Worm (Caenorhabditis elegans) whole organism, late embryonic: ENCODE results near the gene D1014.4.

Experiments
- K02D7.2 ChIP-seq: sonication (generic microtip); optimal IDR thresholded peaks from 2 replicates; lab custom pipeline; 2017; ENCODE audit warnings: mild to moderate bottlenecking, missing genetic modification characterization, missing compliant biosample characterization
- T23F11.4 ChIP-seq: fragments of 200-800 bp; sonication (Bioruptor generic); optimal IDR thresholded peaks from 2 replicates; lab custom pipeline; 2018; ENCODE audit warnings: mild to moderate bottlenecking, missing genetic modification characterization, missing compliant biosample characterization
- Y22D7AL.16 ChIP-seq: sonication (generic microtip); optimal IDR thresholded peaks from 2 replicates; lab custom pipeline; 2016; ENCODE audit warnings: missing genetic modification characterization, missing compliant biosample characterization
- ama-1 ChIP-seq: fragments of 150-350 bp; optimal IDR thresholded peaks from 2 replicates; lab custom pipeline; 2014
- ceh-14 ChIP-seq: sonication (generic microtip); optimal IDR thresholded peaks from 2 replicates; lab custom pipeline; 2016; ENCODE audit warnings: missing genotype, missing genetic modification characterization, missing compliant biosample characterization
- ceh-18 ChIP-seq: sonication (generic microtip); optimal IDR thresholded peaks from 2 replicates; lab custom pipeline; 2016; ENCODE audit warnings: missing genetic modification characterization, missing compliant biosample characterization
- ceh-2 ChIP-seq: sonication (generic microtip); optimal IDR thresholded peaks from 2 replicates; lab custom pipeline; 2016; ENCODE audit warnings: missing genotype, missing genetic modification characterization, missing compliant biosample characterization
- ceh-22 ChIP-seq: sonication (generic microtip); optimal IDR thresholded peaks from 2 replicates; lab custom pipeline; 2017; ENCODE audit warnings: missing biosample characterization, missing genetic modification characterization
- ceh-24 ChIP-seq: sonication (generic microtip); optimal IDR thresholded peaks from 2 replicates; lab custom pipeline; 2016; ENCODE audit warnings: mild to moderate bottlenecking, missing genetic modification characterization, missing compliant biosample characterization
- ceh-30 ChIP-seq: fragments of 150-350 bp; optimal IDR thresholded peaks from 2 replicates; lab custom pipeline; 2014; ENCODE audit warnings: missing biosample characterization, missing genetic modification characterization
- ceh-31 ChIP-seq: sonication (generic microtip); optimal IDR thresholded peaks from 2 replicates; lab custom pipeline; 2016; ENCODE audit warnings: missing genetic modification characterization, missing compliant biosample characterization
- ceh-6 ChIP-seq: fragments of 200-800 bp; sonication (Bioruptor generic); optimal IDR thresholded peaks from 2 replicates; lab custom pipeline; 2018; ENCODE audit warnings: mild to moderate bottlenecking, missing genetic modification characterization, missing compliant biosample characterization
- ceh-9 ChIP-seq: sonication (generic microtip); optimal IDR thresholded peaks from 2 replicates; lab custom pipeline; 2016; ENCODE audit warnings: mild to moderate bottlenecking, missing genetic modification characterization, inconsistent platforms, missing compliant biosample characterization
- dmd-4 ChIP-seq: sonication (generic microtip); optimal IDR thresholded peaks from 2 replicates; lab custom pipeline; 2016; ENCODE audit warnings: borderline replicate concordance, missing genetic modification characterization, missing compliant biosample characterization
- dve-1 ChIP-seq: sonication (generic microtip); optimal IDR thresholded peaks from 2 replicates; lab custom pipeline; 2017; ENCODE audit warnings: antibody characterized with exemption, mild to moderate bottlenecking, missing genetic modification characterization, missing compliant biosample characterization
- elt-2 ChIP-seq: sonication (generic microtip); optimal IDR thresholded peaks from 2 replicates; lab custom pipeline; 2016; ENCODE audit warnings: missing genetic modification reagents, missing genetic modification characterization, missing compliant biosample characterization
- ets-4 ChIP-seq: sonication (generic microtip); optimal IDR thresholded peaks from 2 replicates; lab custom pipeline; 2016; ENCODE audit warnings: missing genetic modification characterization, missing compliant biosample characterization
- eyg-1 ChIP-seq: sonication (generic microtip); optimal IDR thresholded peaks from 2 replicates; lab custom pipeline; 2016; ENCODE audit warnings: missing genotype, missing genetic modification characterization, missing compliant biosample characterization
- fax-1 ChIP-seq: sonication (generic microtip); optimal IDR thresholded peaks from 2 replicates; lab custom pipeline; 2016; ENCODE audit warnings: missing genotype, missing genetic modification characterization, missing compliant biosample characterization
- fkh-10 ChIP-seq: fragments of 150-350 bp; optimal IDR thresholded peaks from 2 replicates; lab custom pipeline; 2014; ENCODE audit warnings: missing biosample characterization, missing genetic modification reagents, missing genetic modification characterization
- fkh-6 ChIP-seq: sonication (generic microtip); optimal IDR thresholded peaks from 2 replicates; lab custom pipeline; 2016; ENCODE audit warnings: missing genetic modification characterization, missing compliant biosample characterization
- hlh-13 ChIP-seq: fragments of 200-800 bp; sonication (Bioruptor generic); optimal IDR thresholded peaks from 2 replicates; lab custom pipeline; 2018; ENCODE audit warnings: mild to moderate bottlenecking, missing genetic modification characterization, missing compliant biosample characterization
- hlh-30 ChIP-seq: sonication (generic microtip); optimal IDR thresholded peaks from 2 replicates; lab custom pipeline; 2017; ENCODE audit warnings: antibody characterized with exemption, missing genetic modification characterization, missing compliant biosample characterization; ENCODE audit not compliant: insufficient read depth
- hlh-6 ChIP-seq: sonication (generic microtip); optimal IDR thresholded peaks from 2 replicates; lab custom pipeline; 2016; ENCODE audit warnings: missing genotype, missing genetic modification characterization, missing compliant biosample characterization
- hlh-8 ChIP-seq: sonication (generic microtip); optimal IDR thresholded peaks from 2 replicates; lab custom pipeline; 2016; ENCODE audit warnings: missing genotype, missing genetic modification characterization, missing compliant biosample characterization
- lim-6 ChIP-seq: sonication (generic microtip); optimal IDR thresholded peaks from 2 replicates; lab custom pipeline; 2016; ENCODE audit warnings: missing genetic modification characterization, missing compliant biosample characterization
- madf-2 ChIP-seq: sonication (generic microtip); optimal IDR thresholded peaks from 2 replicates; lab custom pipeline; 2017; ENCODE audit warnings: missing genetic modification characterization, missing compliant biosample characterization
- mec-3 ChIP-seq: sonication (generic microtip); optimal IDR thresholded peaks from 2 replicates; lab custom pipeline; 2016; ENCODE audit warnings: borderline replicate concordance, missing genetic modification characterization, missing compliant biosample characterization
- odd-2 ChIP-seq: sonication (generic microtip); optimal IDR thresholded peaks from 2 replicates; lab custom pipeline; 2017; ENCODE audit warnings: antibody characterized with exemption, mild to moderate bottlenecking, missing genetic modification characterization, missing compliant biosample characterization
- pag-3 ChIP-seq: sonication (generic microtip); optimal IDR thresholded peaks from 2 replicates; lab custom pipeline; 2016; ENCODE audit warnings: missing compliant biosample characterization, missing genetic modification characterization, borderline replicate concordance
- pat-9 ChIP-seq: fragments of 200-800 bp; sonication (Bioruptor generic); optimal IDR thresholded peaks from 2 replicates; lab custom pipeline; 2018; ENCODE audit warnings: mild to moderate bottlenecking, missing genetic modification characterization, moderate library complexity, missing compliant biosample characterization
- pax-1 ChIP-seq: fragments of 150-350 bp; optimal IDR thresholded peaks from 2 replicates; lab custom pipeline; 2014; ENCODE audit warnings: missing biosample characterization, missing genetic modification characterization
- pha-2 ChIP-seq: sonication (generic microtip); optimal IDR thresholded peaks from 2 replicates; lab custom pipeline; 2017; ENCODE audit warnings: mild to moderate bottlenecking, missing genetic modification characterization, missing compliant biosample characterization
- pha-4 ChIP-seq: fragments of 150-350 bp; optimal IDR thresholded peaks from 2 replicates; lab custom pipeline; 2018; ENCODE audit warnings: missing biosample characterization, missing genetic modification reagents, missing genetic modification characterization
- pros-1 ChIP-seq: fragments of 150-350 bp; optimal IDR thresholded peaks from 2 replicates; lab custom pipeline; 2014; ENCODE audit warnings: missing biosample characterization, missing genetic modification reagents, missing genetic modification characterization
- rnt-1 ChIP-seq: sonication (generic microtip); optimal IDR thresholded peaks from 2 replicates; lab custom pipeline; 2016; ENCODE audit warnings: missing genetic modification characterization, missing compliant biosample characterization
- sdc-2 ChIP-seq: sonication (generic microtip); optimal IDR thresholded peaks from 2 replicates; lab custom pipeline; 2016; ENCODE audit warnings: missing genotype, missing genetic modification characterization, missing compliant biosample characterization
- sox-2 ChIP-seq: fragments of 200-800 bp; sonication (Bioruptor generic); IDR thresholded peaks from 2 replicates; pipeline ENCODE4 v1.3.6; 2022; ENCODE audit warnings: missing genetic modification reagents, missing genetic modification characterization, missing compliant biosample characterization
- syd-9 ChIP-seq: sonication (generic microtip); optimal IDR thresholded peaks from 2 replicates; lab custom pipeline; 2016; ENCODE audit warnings: mild to moderate bottlenecking, missing genetic modification characterization, moderate library complexity, missing compliant biosample characterization
- ttx-3 ChIP-seq: sonication (generic microtip); optimal IDR thresholded peaks from 2 replicates; lab custom pipeline; 2016; ENCODE audit warnings: missing genetic modification reagents, missing genetic modification characterization, missing compliant biosample characterization
- unc-3 ChIP-seq, 2 experiments: fragments of 200-800 bp in 1 of 2; sonication (Bioruptor generic) in 1 of 2; sonication (generic microtip) in 1 of 2; conservative IDR thresholded peaks in 1 of 2; optimal IDR thresholded peaks in 1 of 2; 2 replicates each; pipeline versions ENCODE4 v1.3.6 to Lab custom; 2016 to 2022; ENCODE audit warnings: missing compliant biosample characterization in 2 of 2, missing genetic modification characterization in 2 of 2, missing genetic modification reagents in 1 of 2
- unc-86 ChIP-seq: sonication (generic microtip); optimal IDR thresholded peaks from 2 replicates; lab custom pipeline; 2016; ENCODE audit warnings: missing genetic modification characterization, missing compliant biosample characterization
- ztf-16 ChIP-seq: sonication (generic microtip); optimal IDR thresholded peaks from 2 replicates; lab custom pipeline; 2017; ENCODE audit warnings: missing genetic modification characterization, missing compliant biosample characterization

Gene D1014.4

ce11 chrV:8098239-8098638 is 34.8 kb upstream of the D1014.4 start, which contains the start of gene str-145:
Gene str-145 (minus strand): TSS chrV:8098339.
- TF ChIP-seq hlh-6 (tag; lab: Kevin White, UChicago), result no peak
- no peak for TF ChIP-seq lim-6
- no peak for TF ChIP-seq syd-9 (tag; lab: Kevin White, UChicago)
- TF ChIP-seq ceh-22 (tag; lab: Kevin White, UChicago), result no peak
- TF ChIP-seq hlh-30 (tag; lab: Kevin White, UChicago), result no peak
- TF ChIP-seq elt-2 (tag; lab: Kevin White, UChicago), result no peak
- no peak for TF ChIP-seq ceh-31
- TF ChIP-seq pha-4, result no peak
- TF ChIP-seq madf-2 (tag; lab: Kevin White, UChicago), result no peak
- TF ChIP-seq unc-86 (tag; lab: Kevin White, UChicago), result no peak
- TF ChIP-seq pros-1, result no peak
- no peak for TF ChIP-seq ama-1 (lab: Kevin White, UChicago)
- TF ChIP-seq ceh-30, result no peak
- TF ChIP-seq ceh-2 (tag; lab: Kevin White, UChicago), result no peak
- TF ChIP-seq ceh-6 (GFP tag; lab: Kevin White, UChicago), result no peak

ce11 chrV:8099306-8099705 is 33.7 kb upstream of the D1014.4 start, which contains the start of gene sdz-23:
Gene sdz-23 (plus strand): TSS chrV:8099606.
- no peak for TF ChIP-seq hlh-30 (tag; lab: Kevin White, UChicago)
- no peak for TF ChIP-seq eyg-1 (tag; lab: Kevin White, UChicago)
- TF ChIP-seq sox-2 (GFP tag; lab: Robert Waterston, UW), result no peak
- TF ChIP-seq pat-9 (tag; lab: Kevin White, UChicago), result no peak
- no peak for TF ChIP-seq mec-3 (tag; lab: Kevin White, UChicago)
- TF ChIP-seq ttx-3 (tag; lab: Kevin White, UChicago), result no peak
- no peak for TF ChIP-seq hlh-8
- TF ChIP-seq fkh-6, result no peak
- TF ChIP-seq ets-4 (tag; lab: Kevin White, UChicago), result no peak
- no peak for TF ChIP-seq lim-6
- no peak for TF ChIP-seq elt-2 (tag; lab: Kevin White, UChicago)
- TF ChIP-seq ceh-14 (tag; lab: Kevin White, UChicago), result no peak

ce11 chrV:8102960-8103359 is 30.1 kb upstream of the D1014.4 start, which contains the start of gene str-90:
Gene str-90 (plus strand): TSS chrV:8103260.
- TF ChIP-seq Y22D7AL.16 (no peak), pros-1 (no peak), dmd-4 (tag; lab: Kevin White, UChicago) (no peak), ceh-31 (no peak), hlh-13 (GFP tag; lab: Kevin White, UChicago) (no peak), fax-1 (tag; lab: Kevin White, UChicago) (no peak), lim-6 (no peak), sdc-2 (tag; lab: Kevin White, UChicago) (no peak), pag-3 (no peak), hlh-6 (tag; lab: Kevin White, UChicago) (no peak), ceh-24 (tag; lab: Kevin White, UChicago) (no peak), rnt-1 (no peak), ceh-30 (no peak), dve-1 (tag; lab: Kevin White, UChicago) (no peak)

- TF ChIP-seq pax-1 (tag; lab: Kevin White, UChicago), result no peak
Measured at ce11 chrV:8104473-8104872, 28.6 kb upstream of the D1014.4 start, which contains the start of gene srlf-16. Gene srlf-16 (plus strand): TSS chrV:8104773.

- TF ChIP-seq ceh-9 (tag; lab: Kevin White, UChicago) (no peak), sdc-2 (tag; lab: Kevin White, UChicago) (no peak), hlh-8 (no peak), ceh-18 (tag; lab: Kevin White, UChicago) (no peak), K02D7.2 (no peak), pax-1 (tag; lab: Kevin White, UChicago) (no peak), unc-86 (tag; lab: Kevin White, UChicago) (no peak), unc-3 (GFP tag; conservative IDR thresholded peaks at IDR 0.05; lab: Robert Waterston, UW) (no peak), unc-3 (tag; optimal IDR thresholded peaks at IDR 0.05; lab: Kevin White, UChicago) (no peak), T23F11.4 (no peak), ztf-16 (no peak), pag-3 (no peak), odd-2 (no peak), pha-2 (tag; lab: Kevin White, UChicago) (no peak), fkh-10 (GFP tag; lab: Kevin White, UChicago) (no peak), pros-1 (no peak)
Measured at ce11 chrV:8108670-8109069, 24.4 kb upstream of the D1014.4 start, which contains the start of gene myo-5. Gene myo-5 (plus strand): TSS chrV:8108970.
